Worm (Caenorhabditis elegans): ENCODE results near the gene dhrs-4.

The dhrs-4 gene

DNA sequence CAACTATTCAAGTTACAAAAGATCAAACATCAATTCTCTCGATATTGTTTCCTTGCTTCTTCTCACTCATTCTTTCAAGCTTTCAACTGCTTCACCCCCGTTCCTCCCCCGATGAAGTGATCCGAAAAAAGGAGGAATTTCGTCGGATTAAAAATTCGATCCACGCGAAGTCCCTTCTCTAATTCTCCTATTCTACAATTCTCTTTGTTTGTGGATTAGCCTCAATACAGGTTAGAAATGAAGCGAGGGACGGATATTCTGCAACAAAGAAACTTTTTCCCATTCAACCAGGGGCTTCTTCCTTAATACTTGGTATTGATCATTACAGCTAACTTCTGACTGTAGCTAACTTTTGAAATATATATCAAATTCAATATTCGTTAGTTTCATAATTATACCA, 22.4 kb downstream of the dhrs-4 start, which contains the start of gene grl-2:
Gene grl-2 (plus strand): TSS at position 301 of the 400 bp plus-strand sequence.
- TF ChIP-seq hlh-8 (tag; optimal IDR thresholded peaks at IDR 0.05) (no peak), madf-2 (tag; optimal IDR thresholded peaks at IDR 0.05) (no peak), ahr-1 (tag; optimal IDR thresholded peaks at IDR 0.05) (no peak), ttx-3 (tag; optimal IDR thresholded peaks at IDR 0.05) (no peak), zip-5 (tag; optimal IDR thresholded peaks at IDR 0.05) (no peak), lin-11 (tag; optimal IDR thresholded peaks at IDR 0.05) (no peak), ceh-2 (tag; optimal IDR thresholded peaks at IDR 0.05) (no peak), ceh-14 (tag; optimal IDR thresholded peaks at IDR 0.05) (no peak), ceh-22 (tag; optimal IDR thresholded peaks at IDR 0.05) (no peak), pqm-1 (tag; optimal IDR thresholded peaks at IDR 0.05) (no peak), lim-6 (tag; optimal IDR thresholded peaks at IDR 0.05) (no peak), unc-3 (GFP tag; conservative IDR thresholded peaks at IDR 0.05) (no peak), unc-3 (tag; optimal IDR thresholded peaks at IDR 0.05) (no peak), rnt-1 (tag; optimal IDR thresholded peaks at IDR 0.05) (no peak), C38D4.7 (GFP tag; optimal IDR thresholded peaks at IDR 0.05) (no peak), ets-4 (tag; optimal IDR thresholded peaks at IDR 0.05) (no peak), hlh-30 (tag; optimal IDR thresholded peaks at IDR 0.05; ENCODE audit: insufficient read depth) (no peak), K09A11.1 (tag; optimal IDR thresholded peaks at IDR 0.05; ENCODE audit: insufficient read depth) (no peak), hlh-15 (tag; optimal IDR thresholded peaks at IDR 0.05) (no peak), npax-4 (tag; optimal IDR thresholded peaks at IDR 0.05) (no peak), tbx-2 (tag; optimal IDR thresholded peaks at IDR 0.05) (no peak)

DNA sequence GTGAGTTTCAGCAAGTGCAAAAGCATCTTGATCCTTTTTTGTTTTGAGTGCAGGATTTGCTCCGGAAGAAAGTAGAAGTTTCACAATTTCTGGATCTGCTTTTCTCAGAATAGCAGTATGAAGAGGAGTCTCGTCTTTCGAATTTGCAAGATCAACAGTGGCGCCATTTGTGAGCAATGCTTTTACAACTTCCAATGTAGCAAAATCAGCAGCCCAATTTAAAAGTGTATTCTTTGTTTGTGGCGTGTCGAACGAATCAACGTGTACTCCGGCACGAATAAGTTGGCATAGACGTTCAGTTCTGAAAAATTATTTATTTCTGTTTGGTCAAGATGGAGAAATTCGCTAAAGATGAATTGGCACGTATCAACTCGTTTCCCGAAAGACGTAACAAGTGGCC, 27.2 kb downstream of the dhrs-4 start, which contains the start of gene T16G1.13:
Gene T16G1.13 (plus strand): TSS at position 301 of the 400 bp plus-strand sequence.
- TF ChIP-seq eyg-1 (tag; optimal IDR thresholded peaks at IDR 0.05): no peak
- no peak for TF ChIP-seq syd-9 (tag; optimal IDR thresholded peaks at IDR 0.05)
- TF ChIP-seq F13H6.1 (tag; optimal IDR thresholded peaks at IDR 0.05): no peak
- no peak for TF ChIP-seq pha-2 (tag; optimal IDR thresholded peaks at IDR 0.05)
- no peak for TF ChIP-seq ahr-1 (tag; optimal IDR thresholded peaks at IDR 0.05)
- no peak for TF ChIP-seq hlh-8 (tag; optimal IDR thresholded peaks at IDR 0.05)
- TF ChIP-seq npax-4 (tag; optimal IDR thresholded peaks at IDR 0.05): no peak
- TF ChIP-seq ceh-34 (tag; optimal IDR thresholded peaks at IDR 0.05): no peak
- TF ChIP-seq pha-4 (tag; optimal IDR thresholded peaks at IDR 0.05): no peak
- TF ChIP-seq unc-42 (tag; optimal IDR thresholded peaks at IDR 0.05): no peak
- TF ChIP-seq lin-11 (tag; optimal IDR thresholded peaks at IDR 0.05): no peak
- TF ChIP-seq fkh-6 (tag; optimal IDR thresholded peaks at IDR 0.05): no peak
- TF ChIP-seq elt-4 (tag; optimal IDR thresholded peaks at IDR 0.05): no peak
- TF ChIP-seq madf-2 (tag; optimal IDR thresholded peaks at IDR 0.05): no peak
- no peak for TF ChIP-seq unc-86 (tag; optimal IDR thresholded peaks at IDR 0.05)

DNA sequence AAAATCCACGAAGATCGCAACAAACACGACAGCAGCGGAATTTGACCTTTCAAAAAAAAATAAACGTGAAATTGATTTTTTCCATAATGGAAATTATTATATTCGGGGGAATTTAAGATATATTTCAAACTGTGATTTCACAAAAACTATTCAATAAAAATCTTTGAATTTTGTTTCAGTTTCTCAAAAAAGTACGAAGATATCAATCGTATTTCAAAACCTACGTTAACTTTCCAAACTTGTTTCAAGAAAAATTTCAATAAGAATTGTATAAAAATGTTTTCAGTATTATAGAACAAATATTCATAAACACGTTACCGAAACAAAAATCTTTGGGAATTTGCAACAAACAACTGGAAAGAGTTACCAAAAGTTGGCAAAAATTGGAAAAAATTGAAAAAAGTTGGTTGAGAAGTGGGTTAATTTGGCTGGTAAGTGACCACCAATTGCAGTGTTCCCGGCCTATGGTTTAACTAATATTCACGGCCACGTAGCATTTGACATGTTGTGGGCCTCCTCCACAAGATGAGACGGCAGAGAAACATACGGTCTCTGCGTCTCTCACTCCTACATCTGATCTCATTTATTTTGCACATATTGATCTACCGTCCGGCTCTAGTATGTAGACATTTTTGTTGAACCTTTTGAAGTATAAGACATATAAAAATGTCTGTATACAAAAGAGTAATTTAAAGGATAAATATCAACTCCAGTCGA, 28.6 kb downstream of the dhrs-4 start, which contains the start of the genes T16G1.9 and T16G1.18:
Gene T16G1.9 (minus strand): TSS at position 51 of the 717 bp plus-strand sequence.
Gene T16G1.18 (plus strand): TSS at position 493 of the 717 bp plus-strand sequence.
- no peak for TF ChIP-seq hlh-15 (tag; optimal IDR thresholded peaks at IDR 0.05)
- no peak for TF ChIP-seq K02D7.2 (tag; optimal IDR thresholded peaks at IDR 0.05)
- peak; percentile 24 for TF ChIP-seq unc-55 (GFP tag; optimal IDR thresholded peaks at IDR 0.05)
- TF ChIP-seq tbx-2 (tag; optimal IDR thresholded peaks at IDR 0.05): peak; percentile 41
- TF ChIP-seq tbx-7 (tag; optimal IDR thresholded peaks at IDR 0.05): no peak
- TF ChIP-seq pqm-1 (tag; optimal IDR thresholded peaks at IDR 0.05): no peak
- no peak for TF ChIP-seq fax-1 (tag; optimal IDR thresholded peaks at IDR 0.05)
- TF ChIP-seq ahr-1 (tag; optimal IDR thresholded peaks at IDR 0.05): no peak
- no peak for TF ChIP-seq hlh-6 (tag; optimal IDR thresholded peaks at IDR 0.05)
- TF ChIP-seq ceh-31 (tag; optimal IDR thresholded peaks at IDR 0.05): peak; percentile 23
- TF ChIP-seq ceh-19 (GFP tag; optimal IDR thresholded peaks at IDR 0.05): no peak
- TF ChIP-seq unc-42 (tag; optimal IDR thresholded peaks at IDR 0.05): peak; percentile 50
- no peak for TF ChIP-seq ceh-9 (tag; optimal IDR thresholded peaks at IDR 0.05)
- no peak for TF ChIP-seq odd-2 (tag; optimal IDR thresholded peaks at IDR 0.05)
- no peak for TF ChIP-seq ceh-24 (tag; optimal IDR thresholded peaks at IDR 0.05)
- no peak for TF ChIP-seq dve-1 (tag; optimal IDR thresholded peaks at IDR 0.05)
- no peak for TF ChIP-seq ceh-2 (tag; optimal IDR thresholded peaks at IDR 0.05)
- no peak for TF ChIP-seq C08G9.2 (tag; optimal IDR thresholded peaks at IDR 0.05)
- no peak for TF ChIP-seq F13H6.1 (tag; optimal IDR thresholded peaks at IDR 0.05)
- TF ChIP-seq ceh-48 (tag; optimal IDR thresholded peaks at IDR 0.05): peak; percentile 47
- TF ChIP-seq ama-1 (optimal IDR thresholded peaks at IDR 0.05): no peak
- TF ChIP-seq nfya-1 (tag; optimal IDR thresholded peaks at IDR 0.05): peak; percentile 54
- no peak for TF ChIP-seq Y22D7AL.16 (tag; optimal IDR thresholded peaks at IDR 0.05)
- TF ChIP-seq ref-2 (tag; optimal IDR thresholded peaks at IDR 0.05): no peak
- TF ChIP-seq pag-3 (tag; optimal IDR thresholded peaks at IDR 0.05; ENCODE audit: borderline replicate concordance): no peak
- TF ChIP-seq zip-5 (tag; optimal IDR thresholded peaks at IDR 0.05): no peak

Measured in whole organism, late embryonic.